Worm (Caenorhabditis elegans): ENCODE results near the gene gmps-1.

Gene gmps-1

DNA sequence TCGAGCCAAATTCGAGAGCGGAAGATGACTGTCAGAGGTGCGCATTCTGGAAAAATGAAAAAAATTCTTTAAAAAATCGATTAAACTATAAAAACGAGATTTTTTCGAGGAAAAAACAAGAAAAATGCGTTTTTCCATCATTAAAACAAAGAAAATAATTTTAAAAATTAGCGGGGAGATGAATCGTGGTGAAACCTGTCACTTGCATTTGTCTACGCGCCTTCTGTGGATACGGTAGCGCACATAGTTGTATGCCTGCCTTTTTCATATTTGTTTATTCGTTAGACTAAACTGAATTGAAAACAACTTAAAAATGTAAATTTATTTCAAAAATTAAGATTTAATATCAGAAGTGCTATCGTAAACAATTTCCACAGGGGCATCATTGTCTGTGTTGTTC is 15.9 kb upstream of the gmps-1 start, which contains the start of gene egg-3 (continued):
- TF ChIP-seq C17E4.6 (GFP tag; IDR thresholded peaks at IDR 0.05), result no peak
- no peak for TF ChIP-seq fkh-3 (tag; optimal IDR thresholded peaks at IDR 0.05)
- no peak for TF ChIP-seq F10E7.11 (tag; optimal IDR thresholded peaks at IDR 0.05)
- peak; percentile 93 for TF ChIP-seq efl-1 (GFP tag; optimal IDR thresholded peaks at IDR 0.05)
- TF ChIP-seq egl-18 (GFP tag; IDR thresholded peaks at IDR 0.05), result no peak
- TF ChIP-seq ztf-6 (GFP tag; IDR thresholded peaks at IDR 0.05), result no peak
- no peak for TF ChIP-seq F37B4.10 (GFP tag; IDR thresholded peaks at IDR 0.05)
- 0 out of 2 replicates have a peak, but pooled peaks have one; percentile 50 for TF ChIP-seq dox-1 (GFP tag; IDR thresholded peaks at IDR 0.05)
- no peak for TF ChIP-seq nfya-1 (tag; optimal IDR thresholded peaks at IDR 0.05; ENCODE audit: borderline replicate concordance, insufficient read depth)
- no peak for TF ChIP-seq ztf-3 (GFP tag; optimal IDR thresholded peaks at IDR 0.05)
- TF ChIP-seq lir-1 (GFP tag; conservative IDR thresholded peaks at IDR 0.05), result no peak
- TF ChIP-seq mcd-1 (GFP tag; IDR thresholded peaks at IDR 0.05), result no peak
- no peak for TF ChIP-seq mes-4 (tag; optimal IDR thresholded peaks at IDR 0.05)
- TF ChIP-seq somi-1 (GFP tag; optimal IDR thresholded peaks at IDR 0.05), result no peak
- no peak for TF ChIP-seq aptf-3 (GFP tag; IDR thresholded peaks at IDR 0.05)
- no peak for TF ChIP-seq F22D6.2 (tag; optimal IDR thresholded peaks at IDR 0.05)
- TF ChIP-seq Y53G8AR.9 (GFP tag; conservative IDR thresholded peaks at IDR 0.05), result no peak
- TF ChIP-seq egrh-3 (GFP tag; IDR thresholded peaks at IDR 0.05), result no peak
- TF ChIP-seq tbx-9 (tag; optimal IDR thresholded peaks at IDR 0.05; ENCODE audit: borderline replicate concordance), result no peak
- no peak for TF ChIP-seq madf-3 (GFP tag; IDR thresholded peaks at IDR 0.05)
- no peak for TF ChIP-seq lin-26 (GFP tag; IDR thresholded peaks at IDR 0.05)
- TF ChIP-seq ccch-3 (GFP tag; optimal IDR thresholded peaks at IDR 0.05), result no peak
- TF ChIP-seq ets-4 (GFP tag; optimal IDR thresholded peaks at IDR 0.05), result no peak
- TF ChIP-seq die-1 (tag; optimal IDR thresholded peaks at IDR 0.05), result no peak
- peak; percentile 43 for TF ChIP-seq him-1 (tag; optimal IDR thresholded peaks at IDR 0.05)
- TF ChIP-seq attf-5 (GFP tag; optimal IDR thresholded peaks at IDR 0.05), result no peak
- no peak for TF ChIP-seq T26A5.8 (tag; optimal IDR thresholded peaks at IDR 0.05)
- TF ChIP-seq nfya-2 (GFP tag; IDR thresholded peaks at IDR 0.05), result no peak
- TF ChIP-seq dpff-1 (tag; optimal IDR thresholded peaks at IDR 0.05), result no peak
- no peak for TF ChIP-seq F57A8.1 (GFP tag; optimal IDR thresholded peaks at IDR 0.05)
- TF ChIP-seq madf-8 (GFP tag; conservative IDR thresholded peaks at IDR 0.05), result peak; percentile 95
- peak; percentile 35 for TF ChIP-seq snpc-1.3 (tag; optimal IDR thresholded peaks at IDR 0.05; ENCODE audit: insufficient read depth)
- TF ChIP-seq Y95B8A.8 (GFP tag; IDR thresholded peaks at IDR 0.05), result no peak
- peak; percentile 47 for TF ChIP-seq snpc-3.4 (tag; optimal IDR thresholded peaks at IDR 0.05)
- no peak for TF ChIP-seq F39B2.1 (GFP tag; IDR thresholded peaks at IDR 0.05)
- TF ChIP-seq atf-7 (tag; optimal IDR thresholded peaks at IDR 0.05), result no peak
- no peak for TF ChIP-seq hmg-20 (GFP tag; IDR thresholded peaks at IDR 0.05)
- no peak for TF ChIP-seq hlh-12 (tag; optimal IDR thresholded peaks at IDR 0.05)
- TF ChIP-seq repo-1 (tag; optimal IDR thresholded peaks at IDR 0.05), result no peak
- no peak for TF ChIP-seq nfyb-1 (GFP tag; IDR thresholded peaks at IDR 0.05)
- TF ChIP-seq B0336.3 (GFP tag; IDR thresholded peaks at IDR 0.05), result no peak
- TF ChIP-seq ZK185.1 (tag; optimal IDR thresholded peaks at IDR 0.05; ENCODE audit: poor library complexity, severe bottlenecking), result no peak
- TF ChIP-seq ekl-4 (GFP tag; IDR thresholded peaks at IDR 0.05), result no peak
- peak; percentile 15 for TF ChIP-seq snpc-1.1 (tag; optimal IDR thresholded peaks at IDR 0.05; ENCODE audit: insufficient read depth)
- TF ChIP-seq rpc-1 (optimal IDR thresholded peaks at IDR 0.05), result no peak
- no peak for TF ChIP-seq rpc-1 (tag; optimal IDR thresholded peaks at IDR 0.05)
- TF ChIP-seq zim-3 (tag; optimal IDR thresholded peaks at IDR 0.05), result no peak
- TF ChIP-seq lsl-1 (GFP tag; optimal IDR thresholded peaks at IDR 0.05), result peak; percentile 93
- TF ChIP-seq mxl-1 (tag; optimal IDR thresholded peaks at IDR 0.05), result no peak
- TF ChIP-seq dpl-1 (GFP tag; optimal IDR thresholded peaks at IDR 0.05), result peak; percentile 83
